Fruit fly (Drosophila melanogaster): ENCODE data around the gene Jon99Ci.

Gene Jon99Ci

dm6 chr3R:29907601-29908175 lies 18.3 kb downstream of the Jon99Ci start, which contains the start of gene CG31036:
TSS of gene CG31036 (plus strand) at chr3R:29908107.
- TF ChIP-seq pan (optimal IDR thresholded peaks at IDR 0.05) (no peak), Dll (optimal IDR thresholded peaks at IDR 0.05) (no peak), CG8478 (optimal IDR thresholded peaks at IDR 0.05) (no peak), usp (GFP tag; optimal IDR thresholded peaks at IDR 0.05) (no peak), EcR (GFP tag; optimal IDR thresholded peaks at IDR 0.05) (no peak), psq (optimal IDR thresholded peaks at IDR 0.05) (no peak)

DNA sequence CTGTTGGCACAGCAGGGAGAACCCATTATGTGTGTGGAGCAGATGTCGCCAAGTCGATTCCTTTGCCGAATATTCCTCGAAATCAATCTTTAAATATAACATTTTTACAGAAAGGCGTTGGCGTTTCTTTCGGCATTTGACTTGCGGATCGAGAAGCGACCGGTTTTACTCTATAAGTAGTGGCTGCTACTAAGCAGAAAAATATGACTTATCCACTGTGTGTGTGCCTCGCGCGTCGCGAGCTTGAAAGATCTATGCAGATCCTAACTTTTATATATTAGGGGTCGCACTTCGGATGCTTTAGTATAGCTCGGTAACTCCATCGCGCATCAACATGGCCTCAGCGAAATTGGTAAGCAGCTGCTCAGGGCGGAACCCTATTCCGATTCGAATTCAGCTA lies 20.8 kb downstream of the Jon99Ci start, which contains the start of gene CG15515:
Gene CG15515, plus strand, starts transcription at position 301 of the 400 bp plus-strand sequence.
- TF ChIP-seq psq (optimal IDR thresholded peaks at IDR 0.05) (no peak), usp (GFP tag; optimal IDR thresholded peaks at IDR 0.05) (no peak), EcR (GFP tag; optimal IDR thresholded peaks at IDR 0.05) (no peak), Dll (optimal IDR thresholded peaks at IDR 0.05) (no peak), CG8478 (optimal IDR thresholded peaks at IDR 0.05) (no peak), pan (optimal IDR thresholded peaks at IDR 0.05) (no peak)

dm6 chr3R:29903775-29904356 lies 22.1 kb downstream of the Jon99Ci start, which contains the start of gene CG15517:
TSS of gene CG15517 (minus strand) at chr3R:29903825.
- TF ChIP-seq CG8478 (optimal IDR thresholded peaks at IDR 0.05): no peak
- TF ChIP-seq psq (optimal IDR thresholded peaks at IDR 0.05): no peak
- no peak for TF ChIP-seq Dll (optimal IDR thresholded peaks at IDR 0.05)
- TF ChIP-seq pan (optimal IDR thresholded peaks at IDR 0.05): no peak
- TF ChIP-seq usp (GFP tag; optimal IDR thresholded peaks at IDR 0.05): no peak

DNA sequence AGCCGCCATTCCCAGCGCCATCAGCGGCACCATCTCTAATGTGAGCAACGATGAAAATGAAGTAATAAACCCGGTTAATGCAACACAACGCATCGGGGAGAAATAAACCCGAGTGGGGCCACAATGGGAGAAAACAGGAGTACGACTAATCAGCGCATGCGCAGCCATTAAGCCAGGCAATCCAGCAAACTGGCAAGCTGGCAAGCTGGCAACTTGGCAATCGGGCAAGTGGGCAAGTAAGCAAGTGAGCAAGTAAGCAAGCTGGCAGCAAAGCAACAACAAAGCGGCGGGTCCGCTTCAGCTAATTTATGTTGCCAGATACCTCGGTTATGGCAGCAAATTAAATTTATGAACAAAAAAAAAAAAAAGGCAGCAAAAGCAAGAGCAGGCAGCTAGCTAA lies 26.4 kb downstream of the Jon99Ci start:
- TF ChIP-seq psq (optimal IDR thresholded peaks at IDR 0.05): no peak
- TF ChIP-seq usp (GFP tag; optimal IDR thresholded peaks at IDR 0.05): no peak
- no peak for TF ChIP-seq Dll (optimal IDR thresholded peaks at IDR 0.05)
- no peak for TF ChIP-seq pan (optimal IDR thresholded peaks at IDR 0.05)
- no peak for TF ChIP-seq CG8478 (optimal IDR thresholded peaks at IDR 0.05)
- TF ChIP-seq EcR (GFP tag; optimal IDR thresholded peaks at IDR 0.05): no peak

dm6 chr3R:29898588-29898987 lies 27.4 kb downstream of the Jon99Ci start:
- TF ChIP-seq usp (GFP tag; optimal IDR thresholded peaks at IDR 0.05) (no peak), CG8478 (optimal IDR thresholded peaks at IDR 0.05) (no peak), psq (optimal IDR thresholded peaks at IDR 0.05) (no peak), EcR (GFP tag; optimal IDR thresholded peaks at IDR 0.05) (no peak), pan (optimal IDR thresholded peaks at IDR 0.05) (no peak), Dll (optimal IDR thresholded peaks at IDR 0.05) (no peak)

dm6 chr3R:29894393-29894792 lies 31.6 kb downstream of the Jon99Ci start:
- TF ChIP-seq Dll (optimal IDR thresholded peaks at IDR 0.05) (no peak), EcR (GFP tag; optimal IDR thresholded peaks at IDR 0.05) (no peak), psq (optimal IDR thresholded peaks at IDR 0.05) (no peak), pan (optimal IDR thresholded peaks at IDR 0.05) (no peak), CG8478 (optimal IDR thresholded peaks at IDR 0.05) (no peak), usp (GFP tag; optimal IDR thresholded peaks at IDR 0.05) (no peak)

dm6 chr3R:29893030-29893429 lies 33.0 kb downstream of the Jon99Ci start:
- no peak for TF ChIP-seq usp (GFP tag; optimal IDR thresholded peaks at IDR 0.05)
- TF ChIP-seq CG8478 (optimal IDR thresholded peaks at IDR 0.05): no peak
- no peak for TF ChIP-seq EcR (GFP tag; optimal IDR thresholded peaks at IDR 0.05)
- no peak for TF ChIP-seq psq (optimal IDR thresholded peaks at IDR 0.05)
- TF ChIP-seq Dll (optimal IDR thresholded peaks at IDR 0.05): no peak
- no peak for TF ChIP-seq pan (optimal IDR thresholded peaks at IDR 0.05)

- TF ChIP-seq pan (optimal IDR thresholded peaks at IDR 0.05) (no peak), EcR (GFP tag; optimal IDR thresholded peaks at IDR 0.05) (no peak), psq (optimal IDR thresholded peaks at IDR 0.05) (no peak), usp (GFP tag; optimal IDR thresholded peaks at IDR 0.05) (no peak), Dll (optimal IDR thresholded peaks at IDR 0.05) (no peak), CG8478 (optimal IDR thresholded peaks at IDR 0.05) (no peak)
These were observed 34.8 kb downstream of the Jon99Ci start for dm6 chr3R:29891183-29891582.

- no peak for TF ChIP-seq EcR (GFP tag; optimal IDR thresholded peaks at IDR 0.05)
- no peak for TF ChIP-seq CG8478 (optimal IDR thresholded peaks at IDR 0.05)
- TF ChIP-seq Dll (optimal IDR thresholded peaks at IDR 0.05): no peak
- TF ChIP-seq usp (GFP tag; optimal IDR thresholded peaks at IDR 0.05): no peak
- TF ChIP-seq pan (optimal IDR thresholded peaks at IDR 0.05): no peak
- no peak for TF ChIP-seq psq (optimal IDR thresholded peaks at IDR 0.05)
These were observed 45.7 kb downstream of the Jon99Ci start for dm6 chr3R:29880306-29880705.

dm6 chr3R:29876733-29877193 lies 49.2 kb downstream of the Jon99Ci start, which contains the start of gene CG31038:
TSS of gene CG31038 (plus strand) at chr3R:29877059.
- TF ChIP-seq pan (optimal IDR thresholded peaks at IDR 0.05) (no peak), usp (GFP tag; optimal IDR thresholded peaks at IDR 0.05) (no peak), Dll (optimal IDR thresholded peaks at IDR 0.05) (no peak), EcR (GFP tag; optimal IDR thresholded peaks at IDR 0.05) (no peak), psq (optimal IDR thresholded peaks at IDR 0.05) (no peak), CG8478 (optimal IDR thresholded peaks at IDR 0.05) (no peak)

DNA sequence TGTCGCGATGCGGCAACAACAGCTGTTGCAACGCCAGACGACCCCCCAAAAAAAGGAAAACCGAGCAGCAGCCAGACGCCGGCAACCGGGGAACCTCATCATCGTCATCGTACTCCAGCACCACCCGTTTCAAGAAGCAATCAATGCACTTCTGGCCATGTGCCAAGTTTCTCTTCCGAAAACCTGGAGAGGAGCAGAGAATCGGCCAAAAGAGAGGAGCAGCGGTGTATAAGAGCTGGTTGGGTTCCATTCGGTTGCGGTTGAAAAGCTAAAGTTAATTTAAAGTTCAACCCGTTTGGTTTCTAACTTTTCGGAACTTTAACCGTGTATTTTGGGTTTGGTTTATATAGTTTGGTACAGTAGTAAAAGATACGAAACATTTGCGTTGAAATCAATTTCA lies 49.8 kb downstream of the Jon99Ci start:
- TF ChIP-seq psq (optimal IDR thresholded peaks at IDR 0.05): no peak
- TF ChIP-seq usp (GFP tag; optimal IDR thresholded peaks at IDR 0.05): no peak
- TF ChIP-seq pan (optimal IDR thresholded peaks at IDR 0.05): no peak
- no peak for TF ChIP-seq EcR (GFP tag; optimal IDR thresholded peaks at IDR 0.05)
- TF ChIP-seq CG8478 (optimal IDR thresholded peaks at IDR 0.05): no peak
- no peak for TF ChIP-seq Dll (optimal IDR thresholded peaks at IDR 0.05)

- TF ChIP-seq psq (optimal IDR thresholded peaks at IDR 0.05) (no peak), Dll (optimal IDR thresholded peaks at IDR 0.05) (no peak), usp (GFP tag; optimal IDR thresholded peaks at IDR 0.05) (no peak), EcR (GFP tag; optimal IDR thresholded peaks at IDR 0.05) (no peak), CG8478 (optimal IDR thresholded peaks at IDR 0.05) (no peak), pan (optimal IDR thresholded peaks at IDR 0.05) (no peak)
These were observed 50.2 kb downstream of the Jon99Ci start for dm6 chr3R:29875830-29876229.
